Worm (Caenorhabditis elegans) whole organism, L1 larva: ENCODE data around the gene ifet-1.

ENCODE experiments used
- C04F5.9 ChIP-seq: sonication (generic microtip); optimal IDR thresholded peaks from 2 replicates; lab custom pipeline; 2016; ENCODE audit warnings: missing genetic modification characterization, missing compliant biosample characterization
- C16A3.4 ChIP-seq: fragments of 150-350 bp; optimal IDR thresholded peaks from 2 replicates; lab custom pipeline; 2014; ENCODE audit warnings: missing biosample characterization, missing genetic modification characterization
- C34B4.2 ChIP-seq: sonication (generic microtip); optimal IDR thresholded peaks from 2 replicates; lab custom pipeline; 2017; ENCODE audit warnings: mild to moderate bottlenecking, missing genetic modification characterization, missing compliant biosample characterization
- aha-1 ChIP-seq: fragments of 150-350 bp; optimal IDR thresholded peaks from 2 replicates; lab custom pipeline; 2014; ENCODE audit warnings: missing biosample characterization, missing genetic modification characterization
- alr-1 ChIP-seq: fragments of 200-800 bp; sonication (Bioruptor generic); optimal IDR thresholded peaks from 2 replicates; lab custom pipeline; 2018; ENCODE audit warnings: borderline replicate concordance, mild to moderate bottlenecking, missing genetic modification characterization, missing compliant biosample characterization
- ceh-63 ChIP-seq: fragments of 200-800 bp; sonication (Bioruptor generic); optimal IDR thresholded peaks from 2 replicates; lab custom pipeline; 2018; ENCODE audit warnings: mild to moderate bottlenecking, missing genetic modification characterization, missing compliant biosample characterization
- ceh-82 ChIP-seq, 3 experiments: fragments of 150-350 bp in 1 of 3; sonication (generic microtip) in 2 of 3; optimal IDR thresholded peaks; 2 replicates each; lab custom pipeline; 2014 to 2017; ENCODE audit warnings: missing biosample characterization in 3 of 3, missing genetic modification characterization in 3 of 3
- ceh-88 ChIP-seq: fragments of 200-800 bp; sonication (Bioruptor generic); IDR thresholded peaks from 2 replicates; pipeline ENCODE4 v1.3.6; 2022; ENCODE audit warnings: missing genetic modification characterization, missing compliant biosample characterization
- ces-1 ChIP-seq: fragments of 150-350 bp; optimal IDR thresholded peaks from 2 replicates; lab custom pipeline; 2014; ENCODE audit warnings: missing biosample characterization, missing genetic modification reagents, missing genetic modification characterization
- dpl-1 ChIP-seq, 3 experiments: fragments of 150-350 bp in 2 of 3; sonication (generic microtip) in 1 of 3; optimal IDR thresholded peaks; 2 replicates each; lab custom pipeline; 2014 to 2017; ENCODE audit warnings: missing biosample characterization in 3 of 3, missing genetic modification characterization in 3 of 3, missing genetic modification reagents in 3 of 3
- efl-1 ChIP-seq, 4 experiments: fragments of 150-350 bp; optimal IDR thresholded peaks in 3 of 4; peaks in 1 of 4; 1 replicate in 1 of 4; 2 replicates in 3 of 4; lab custom pipeline; 2014; ENCODE audit warnings: missing biosample characterization in 2 of 4, missing genetic modification characterization in 2 of 4, missing genetic modification reagents in 2 of 4
- efl-3 ChIP-seq: fragments of 200-800 bp; sonication (Bioruptor generic); optimal IDR thresholded peaks from 2 replicates; lab custom pipeline; 2018; ENCODE audit warnings: mild to moderate bottlenecking, missing genetic modification characterization, missing compliant biosample characterization
- elt-2 ChIP-seq: sonication (generic microtip); optimal IDR thresholded peaks from 2 replicates; lab custom pipeline; 2016; ENCODE audit warnings: missing genetic modification characterization, mild to moderate bottlenecking, inconsistent platforms, missing compliant biosample characterization, missing genetic modification reagents
- fkh-10 ChIP-seq: sonication (generic microtip); optimal IDR thresholded peaks from 2 replicates; lab custom pipeline; 2017; ENCODE audit warnings: missing biosample characterization, missing genetic modification reagents, missing genetic modification characterization
- fkh-4 ChIP-seq: sonication (generic microtip); optimal IDR thresholded peaks from 2 replicates; lab custom pipeline; 2016; ENCODE audit warnings: missing compliant biosample characterization, missing genetic modification characterization, borderline replicate concordance
- fkh-8 ChIP-seq: sonication (generic microtip); optimal IDR thresholded peaks from 2 replicates; lab custom pipeline; 2016; ENCODE audit warnings: mild to moderate bottlenecking, missing genetic modification characterization, missing compliant biosample characterization
- fos-1 ChIP-seq: fragments of 150-350 bp; optimal IDR thresholded peaks from 2 replicates; lab custom pipeline; 2014; ENCODE audit warnings: missing biosample characterization, missing genetic modification characterization
- hlh-4 ChIP-seq: sonication (generic microtip); optimal IDR thresholded peaks from 2 replicates; lab custom pipeline; 2016; ENCODE audit warnings: mild to moderate bottlenecking, missing genetic modification characterization, missing compliant biosample characterization
- hpl-2 ChIP-seq: fragments of 150-350 bp; optimal IDR thresholded peaks from 2 replicates; lab custom pipeline; 2014; ENCODE audit warnings: missing biosample characterization, missing genetic modification reagents, missing genetic modification characterization
- irx-1 ChIP-seq: sonication (generic microtip); optimal IDR thresholded peaks from 2 replicates; lab custom pipeline; 2016; ENCODE audit warnings: missing genetic modification characterization, missing compliant biosample characterization
- lin-13 ChIP-seq: fragments of 150-350 bp; optimal IDR thresholded peaks from 2 replicates; lab custom pipeline; 2014; ENCODE audit warnings: missing biosample characterization, missing genetic modification reagents, missing genetic modification characterization
- lin-14 ChIP-seq: fragments of 200-800 bp; sonication (Bioruptor generic); optimal IDR thresholded peaks from 2 replicates; lab custom pipeline; 2018; ENCODE audit warnings: mild to moderate bottlenecking, missing genetic modification characterization, moderate library complexity, missing compliant biosample characterization
- lin-39 ChIP-seq: fragments of 150-350 bp; optimal IDR thresholded peaks from 2 replicates; lab custom pipeline; 2014; ENCODE audit warnings: missing biosample characterization, missing genetic modification reagents, missing genetic modification characterization
- lsy-2 ChIP-seq, 2 experiments: fragments of 150-350 bp; optimal IDR thresholded peaks; 2 replicates each; lab custom pipeline; 2014; ENCODE audit warnings: missing biosample characterization in 2 of 2, missing genetic modification characterization in 2 of 2
- mab-9 ChIP-seq: fragments of 200-800 bp; sonication (Bioruptor generic); IDR thresholded peaks from 2 replicates; pipeline ENCODE4 v1.3.6; 2022; ENCODE audit warnings: missing genetic modification reagents, missing genetic modification characterization, missing compliant biosample characterization
- mdl-1 ChIP-seq, 2 experiments: fragments of 150-350 bp; optimal IDR thresholded peaks; 2 replicates each; lab custom pipeline; 2014 to 2017; ENCODE audit warnings: missing biosample characterization in 2 of 2, missing genetic modification characterization in 2 of 2, inconsistent platforms in 1 of 2
- mef-2 ChIP-seq: fragments of 150-350 bp; optimal IDR thresholded peaks from 2 replicates; lab custom pipeline; 2014; ENCODE audit warnings: missing biosample characterization, missing genetic modification characterization
- mep-1 ChIP-seq: fragments of 150-350 bp; optimal IDR thresholded peaks from 2 replicates; lab custom pipeline; 2014; ENCODE audit warnings: missing biosample characterization, missing genetic modification characterization
- nhr-12 ChIP-seq: sonication (generic microtip); optimal IDR thresholded peaks from 2 replicates; lab custom pipeline; 2017; ENCODE audit warnings: missing biosample characterization, missing genetic modification characterization
- nhr-19 ChIP-seq: fragments of 200-800 bp; sonication (Bioruptor generic); conservative IDR thresholded peaks from 2 replicates; pipeline ENCODE4 v1.3.6; 2022; ENCODE audit warnings: missing genetic modification characterization, missing compliant biosample characterization
- nhr-20 ChIP-seq: sonication (generic microtip); optimal IDR thresholded peaks from 2 replicates; lab custom pipeline; 2016; ENCODE audit warnings: mild to moderate bottlenecking, missing genetic modification characterization, missing compliant biosample characterization
- nhr-47 ChIP-seq: sonication (generic microtip); optimal IDR thresholded peaks from 2 replicates; lab custom pipeline; 2016; ENCODE audit warnings: mild to moderate bottlenecking, missing genetic modification characterization, moderate library complexity, missing compliant biosample characterization
- nhr-71 ChIP-seq: sonication (generic microtip); optimal IDR thresholded peaks from 2 replicates; lab custom pipeline; 2016; ENCODE audit warnings: mild to moderate bottlenecking, missing genetic modification characterization, moderate library complexity, missing compliant biosample characterization
- nhr-76 ChIP-seq: sonication (generic microtip); optimal IDR thresholded peaks from 2 replicates; lab custom pipeline; 2017; ENCODE audit warnings: missing biosample characterization, missing genetic modification characterization
- nhr-84 ChIP-seq: sonication (generic microtip); optimal IDR thresholded peaks from 2 replicates; lab custom pipeline; 2017; ENCODE audit warnings: missing biosample characterization, missing genetic modification characterization
- nhr-85 ChIP-seq: sonication (generic microtip); peaks from one replicate; lab custom pipeline; 2016; ENCODE audit warnings: missing genetic modification characterization, inconsistent platforms, missing compliant biosample characterization
- pag-3 ChIP-seq: sonication (generic microtip); optimal IDR thresholded peaks from 2 replicates; lab custom pipeline; 2017; ENCODE audit warnings: missing genetic modification characterization, mild to moderate bottlenecking, missing compliant biosample characterization, antibody characterized with exemption, borderline replicate concordance; ENCODE audit not compliant: insufficient read depth
- pqm-1 ChIP-seq: sonication (generic microtip); optimal IDR thresholded peaks from 3 replicates; lab custom pipeline; 2017; ENCODE audit warnings: missing biosample characterization, missing genetic modification characterization
- snpc-4 ChIP-seq: fragments of 150-350 bp; optimal IDR thresholded peaks from 2 replicates; lab custom pipeline; 2014; ENCODE audit warnings: missing biosample characterization, missing genetic modification characterization
- snu-23 ChIP-seq: sonication (generic microtip); optimal IDR thresholded peaks from 2 replicates; lab custom pipeline; 2016; ENCODE audit warnings: missing genetic modification characterization, missing compliant biosample characterization
- sox-4 ChIP-seq: sonication (generic microtip); optimal IDR thresholded peaks from 2 replicates; lab custom pipeline; 2016; ENCODE audit warnings: missing genetic modification characterization, missing compliant biosample characterization
- sup-37 ChIP-seq: fragments of 200-800 bp; sonication (Bioruptor generic); optimal IDR thresholded peaks from 2 replicates; lab custom pipeline; 2018; ENCODE audit warnings: mild to moderate bottlenecking, missing genetic modification characterization, missing compliant biosample characterization
- tbx-2 ChIP-seq: sonication (generic microtip); optimal IDR thresholded peaks from 2 replicates; lab custom pipeline; 2016; ENCODE audit warnings: missing genetic modification characterization, missing compliant biosample characterization
- tlp-1 ChIP-seq: fragments of 150-350 bp; optimal IDR thresholded peaks from 2 replicates; lab custom pipeline; 2014; ENCODE audit warnings: missing biosample characterization, missing genetic modification characterization
- unc-130 ChIP-seq: fragments of 150-350 bp; optimal IDR thresholded peaks from 2 replicates; lab custom pipeline; 2017; ENCODE audit warnings: missing biosample characterization, missing genetic modification characterization, inconsistent platforms
- unc-98 ChIP-seq: fragments of 200-800 bp; sonication (Bioruptor generic); IDR thresholded peaks from 2 replicates; pipeline ENCODE4 v1.3.6; 2022; ENCODE audit warnings: missing genetic modification characterization, missing compliant biosample characterization
- vab-15 ChIP-seq: sonication (generic microtip); optimal IDR thresholded peaks from 2 replicates; lab custom pipeline; 2017; ENCODE audit warnings: missing genotype, mild to moderate bottlenecking, missing genetic modification characterization, missing compliant biosample characterization
- zag-1 ChIP-seq: fragments of 150-350 bp; optimal IDR thresholded peaks from 2 replicates; lab custom pipeline; 2014; ENCODE audit warnings: missing biosample characterization, missing genetic modification characterization
- zip-4 ChIP-seq: fragments of 200-800 bp; sonication (Bioruptor generic); optimal IDR thresholded peaks from 2 replicates; lab custom pipeline; 2018; ENCODE audit warnings: mild to moderate bottlenecking, missing genetic modification characterization, moderate library complexity, missing compliant biosample characterization
- ztf-11 ChIP-seq, 2 experiments: sonication (generic microtip); optimal IDR thresholded peaks; 2 replicates each; lab custom pipeline; 2016 to 2017; ENCODE audit warnings: missing genetic modification characterization in 2 of 2, missing biosample characterization in 1 of 2, missing compliant biosample characterization in 1 of 2
- ztf-4 ChIP-seq: fragments of 150-350 bp; optimal IDR thresholded peaks from 2 replicates; lab custom pipeline; 2014; ENCODE audit warnings: missing biosample characterization, missing genetic modification characterization

ifet-1 gene

DNA sequence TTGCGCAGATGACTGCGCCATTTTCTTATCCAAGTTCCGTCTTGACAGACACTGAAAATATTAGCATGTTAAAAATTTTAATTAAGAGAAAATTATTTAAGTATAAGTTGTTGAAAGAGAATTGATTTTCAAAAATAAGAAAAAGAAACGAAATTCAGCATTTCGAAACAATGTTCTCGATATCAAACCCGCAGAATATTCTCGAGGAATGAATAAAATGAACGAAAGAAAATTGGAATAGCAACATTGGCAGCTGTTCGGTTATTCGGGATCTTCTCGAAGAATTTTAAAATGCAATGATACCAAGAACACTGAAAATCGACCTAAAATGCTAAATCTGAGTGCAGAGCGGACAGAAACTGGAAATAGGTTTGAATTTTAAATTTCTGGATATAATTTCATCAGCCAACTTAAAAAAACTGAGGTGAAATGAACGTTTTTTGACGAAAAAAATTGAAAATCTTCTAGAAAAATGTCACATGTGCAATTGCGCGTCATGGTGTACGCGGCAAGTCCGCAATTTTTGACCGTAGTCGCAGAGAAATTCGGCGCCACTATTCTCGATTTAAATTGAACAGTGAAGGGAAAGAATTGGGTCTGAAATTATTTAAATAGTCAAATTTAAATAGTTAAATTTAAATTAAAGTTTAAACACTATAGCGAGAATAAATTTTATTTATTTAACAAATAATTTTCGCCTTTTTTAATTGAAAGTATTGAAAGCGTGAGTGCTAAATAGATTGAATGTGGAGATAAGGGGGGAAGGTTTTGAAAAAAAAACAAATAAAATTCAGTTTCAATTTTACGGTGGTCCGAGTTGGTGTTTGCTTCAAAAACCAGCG, 33.3 kb upstream of the ifet-1 start, which contains the start of the genes cct-5 and F25F2.1:
cct-5 (minus strand) TSS at position 51 of the 842 bp plus-strand sequence.
F25F2.1 (plus strand) TSS at position 792 of the 842 bp plus-strand sequence.
- TF ChIP-seq ceh-88 (GFP tag; lab: Robert Waterston, UW): no peak
- peak; percentile 1 for TF ChIP-seq C04F5.9 (tag; lab: Kevin White, UChicago)
- TF ChIP-seq fkh-10 (GFP tag; lab: Kevin White, UChicago): no peak
- TF ChIP-seq lsy-2 (tag; optimal IDR thresholded peaks at IDR 0.05; lab: Kevin White, UChicago): peak; percentile 80 to 96
- no peak for TF ChIP-seq alr-1 (tag; lab: Kevin White, UChicago)
- no peak for TF ChIP-seq nhr-12
- peak; percentile 21 for TF ChIP-seq pag-3
- no peak for TF ChIP-seq vab-15 (tag; lab: Kevin White, UChicago)
- no peak for TF ChIP-seq C34B4.2 (tag; lab: Kevin White, UChicago)
- TF ChIP-seq fkh-8 (tag; lab: Kevin White, UChicago): peak; percentile 39
- TF ChIP-seq lin-14 (GFP tag; lab: Kevin White, UChicago): peak; percentile 64
- TF ChIP-seq zag-1 (tag; lab: Kevin White, UChicago): no peak
- peak; percentile 58 to 80 for TF ChIP-seq efl-1 (optimal IDR thresholded peaks at IDR 0.05; lab: Kevin White, UChicago)
- TF ChIP-seq efl-1 (GFP tag; optimal IDR thresholded peaks at IDR 0.05 in 1 of 2; lab: Kevin White, UChicago): peak; percentile 89 to 98
- TF ChIP-seq sox-4 (tag; lab: Kevin White, UChicago): no peak
- peak; percentile 83 for TF ChIP-seq unc-130 (tag; lab: Kevin White, UChicago)
- no peak for TF ChIP-seq ces-1 (GFP tag; lab: Kevin White, UChicago)
- TF ChIP-seq ztf-4: no peak
- no peak for TF ChIP-seq mab-9 (GFP tag; lab: Robert Waterston, UW)
- TF ChIP-seq nhr-19 (GFP tag; lab: Robert Waterston, UW): peak; percentile 52
- peak; percentile 64 for TF ChIP-seq C16A3.4
- TF ChIP-seq hpl-2 (GFP tag; lab: Kevin White, UChicago): no peak
- no peak for TF ChIP-seq tlp-1 (tag; lab: Kevin White, UChicago)
- peak; percentile 39 for TF ChIP-seq tbx-2 (tag; lab: Kevin White, UChicago)
- no peak for TF ChIP-seq irx-1 (tag; lab: Kevin White, UChicago)
- TF ChIP-seq elt-2 (tag; lab: Kevin White, UChicago): peak; percentile 17
- TF ChIP-seq sup-37 (GFP tag; lab: Kevin White, UChicago): no peak
- no peak for TF ChIP-seq mef-2 (tag; lab: Kevin White, UChicago)
- TF ChIP-seq nhr-20 (tag; lab: Kevin White, UChicago): peak; percentile 56
- peak; percentile 82 for TF ChIP-seq nhr-85 (tag; lab: Kevin White, UChicago)
- peak in 2 of 3 experiments; percentile 2 to 77 for TF ChIP-seq ceh-82 (tag; optimal IDR thresholded peaks at IDR 0.05; lab: Kevin White, UChicago)
- peak; percentile 40 for TF ChIP-seq lin-13
- no peak for TF ChIP-seq zip-4 (GFP tag; lab: Kevin White, UChicago)
- no peak for TF ChIP-seq ztf-11 (tag; optimal IDR thresholded peaks at IDR 0.05; lab: Kevin White, UChicago)
- peak; percentile 41 for TF ChIP-seq snpc-4 (tag; lab: Kevin White, UChicago)
- TF ChIP-seq unc-98 (GFP tag; lab: Robert Waterston, UW): no peak
- TF ChIP-seq snu-23 (GFP tag; lab: Kevin White, UChicago): peak; percentile 80
- TF ChIP-seq hlh-4: no peak
- TF ChIP-seq lin-39 (tag; lab: Kevin White, UChicago): no peak
- TF ChIP-seq mep-1 (tag; lab: Kevin White, UChicago): peak; percentile 91
- peak; percentile 9 for TF ChIP-seq fos-1 (tag; lab: Kevin White, UChicago)
- TF ChIP-seq ceh-63: no peak
- no peak for TF ChIP-seq nhr-84
- no peak for TF ChIP-seq fkh-4 (tag; lab: Kevin White, UChicago)
- TF ChIP-seq aha-1 (tag; lab: Kevin White, UChicago): no peak
- TF ChIP-seq dpl-1 (GFP tag; optimal IDR thresholded peaks at IDR 0.05; lab: Kevin White, UChicago): peak; percentile 82 to 89 (median 84)
- TF ChIP-seq pqm-1 (tag; lab: Kevin White, UChicago): no peak
- TF ChIP-seq nhr-71: peak; percentile 64
- peak; percentile 61 for TF ChIP-seq nhr-47 (tag; lab: Kevin White, UChicago)
- peak in 1 of 2 experiments; percentile 55 for TF ChIP-seq mdl-1 (tag; optimal IDR thresholded peaks at IDR 0.05; lab: Kevin White, UChicago)
- no peak for TF ChIP-seq efl-3
- TF ChIP-seq nhr-76: no peak
